Worm (Caenorhabditis elegans) whole organism, L4 larva: ENCODE data around the gene W10G6.6.

ENCODE experiments used
- F26F4.8 ChIP-seq: fragments of 200-800 bp; sonication (Bioruptor generic); conservative IDR thresholded peaks from 2 replicates; pipeline ENCODE4 v1.3.6; 2022; ENCODE audit warnings: missing genetic modification characterization, missing compliant biosample characterization
- F44E2.7 ChIP-seq: fragments of 200-800 bp; sonication (Bioruptor generic); IDR thresholded peaks from 2 replicates; pipeline ENCODE4 v2.1.2; 2022; ENCODE audit warnings: missing genetic modification characterization, missing compliant biosample characterization
- aha-1 ChIP-seq: fragments of 150-350 bp; peaks from one replicate; lab custom pipeline; 2014; ENCODE audit warnings: missing biosample characterization, missing genetic modification characterization
- aly-2 ChIP-seq: sonication (generic microtip); optimal IDR thresholded peaks from 2 replicates; lab custom pipeline; 2018; ENCODE audit warnings: missing biosample characterization, missing genetic modification characterization
- dve-1 ChIP-seq: sonication (generic microtip); optimal IDR thresholded peaks from 2 replicates; lab custom pipeline; 2017; ENCODE audit warnings: antibody characterized with exemption, mild to moderate bottlenecking, missing genetic modification characterization, missing compliant biosample characterization; ENCODE audit not compliant: insufficient read depth
- lsy-2 ChIP-seq, 2 experiments: fragments of 150-350 bp in 1 of 2; sonication (generic microtip) in 1 of 2; optimal IDR thresholded peaks; 2 replicates each; lab custom pipeline; 2014 to 2017; ENCODE audit warnings: missing biosample characterization in 2 of 2, missing genetic modification characterization in 2 of 2
- nhr-11 ChIP-seq: fragments of 150-350 bp; optimal IDR thresholded peaks from 2 replicates; lab custom pipeline; 2014; ENCODE audit warnings: missing biosample characterization, missing genetic modification characterization
- nhr-28 ChIP-seq: fragments of 150-350 bp; optimal IDR thresholded peaks from 2 replicates; lab custom pipeline; 2014; ENCODE audit warnings: missing biosample characterization, missing genetic modification characterization
- pqm-1 ChIP-seq: sonication (generic microtip); optimal IDR thresholded peaks from 2 replicates; lab custom pipeline; 2017; ENCODE audit warnings: missing biosample characterization, missing genetic modification characterization
- skn-1 ChIP-seq: fragments of 150-350 bp; optimal IDR thresholded peaks from 2 replicates; lab custom pipeline; 2014; ENCODE audit warnings: missing biosample characterization, missing genetic modification characterization
- spr-1 ChIP-seq: sonication (generic microtip); optimal IDR thresholded peaks from 2 replicates; lab custom pipeline; 2016; ENCODE audit warnings: mild to moderate bottlenecking, missing genetic modification characterization, missing compliant biosample characterization
- unc-39 ChIP-seq: sonication (generic microtip); optimal IDR thresholded peaks from 2 replicates; lab custom pipeline; 2017; ENCODE audit warnings: missing biosample characterization, missing genetic modification characterization
- unc-62 ChIP-seq, 3 experiments: fragments of 150-350 bp in 1 of 3; sonication (generic microtip); optimal IDR thresholded peaks in 2 of 3; peaks in 1 of 3; 1 replicate in 1 of 3; 2 replicates in 2 of 3; lab custom pipeline; 2014 to 2017; ENCODE audit warnings: missing biosample characterization in 3 of 3, missing genetic modification characterization in 3 of 3, missing genetic modification reagents in 3 of 3, missing genotype in 1 of 3
- vab-7 ChIP-seq: fragments of 200-800 bp; sonication (Bioruptor generic); IDR thresholded peaks from 2 replicates; pipeline ENCODE4 v1.3.6; 2022; ENCODE audit warnings: missing genetic modification reagents, missing genetic modification characterization, missing compliant biosample characterization

DNA sequence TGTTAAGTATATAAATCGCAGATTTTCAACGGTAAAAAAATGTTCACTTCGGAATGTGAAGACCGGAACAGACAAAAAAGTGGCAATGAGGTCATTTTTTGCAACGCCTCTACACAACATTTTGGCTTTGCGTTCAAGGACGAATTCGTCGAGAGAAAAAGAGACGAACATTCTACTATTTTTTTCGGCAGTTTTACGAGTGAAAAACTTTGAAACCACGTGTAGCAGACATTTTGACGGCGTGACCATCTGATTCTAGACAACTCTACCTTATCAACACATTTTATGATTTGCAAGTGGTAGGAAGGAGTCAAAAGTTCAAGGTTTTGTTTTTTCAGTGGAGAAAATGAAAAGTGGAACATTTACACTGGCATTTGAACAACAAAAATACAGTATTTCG is 40.0 kb upstream of the W10G6.6 start:
- TF ChIP-seq F26F4.8 (GFP tag; lab: Robert Waterston, UW) (no peak), unc-39 (tag; lab: Kevin White, UChicago) (no peak), dve-1 (tag; lab: Kevin White, UChicago) (peak; percentile 28), pqm-1 (tag; lab: Kevin White, UChicago) (no peak), lsy-2 (tag; optimal IDR thresholded peaks at IDR 0.05; lab: Kevin White, UChicago) (peak in 1 of 2 experiments; percentile 13), unc-62 (GFP tag; optimal IDR thresholded peaks at IDR 0.05 in 1 of 2; lab: Kevin White, UChicago) (no peak), unc-62 (tag; optimal IDR thresholded peaks at IDR 0.05; lab: Kevin White, UChicago) (no peak), nhr-28 (tag; lab: Kevin White, UChicago) (peak; percentile 16), aha-1 (tag; lab: Kevin White, UChicago) (no peak), F44E2.7 (GFP tag; lab: Robert Waterston, UW) (no peak), spr-1 (tag; lab: Kevin White, UChicago) (no peak), skn-1 (no peak), vab-7 (GFP tag; lab: Robert Waterston, UW) (no peak), nhr-11 (tag; lab: Kevin White, UChicago) (no peak), aly-2 (tag; lab: Kevin White, UChicago) (no peak)
